Worm (Caenorhabditis elegans) whole organism, late embryonic: ENCODE measurements around the gene npr-12.

Source experiments
- C08G9.2 ChIP-seq: sonication (generic microtip); optimal IDR thresholded peaks from 2 replicates; lab custom pipeline; 2016; ENCODE audit warnings: mild to moderate bottlenecking, missing genetic modification characterization, moderate library complexity, missing compliant biosample characterization
- C38D4.7 ChIP-seq: fragments of 200-800 bp; sonication (Bioruptor generic); optimal IDR thresholded peaks from 2 replicates; lab custom pipeline; 2018; ENCODE audit warnings: mild to moderate bottlenecking, missing genetic modification characterization, moderate library complexity, missing compliant biosample characterization
- F13H6.1 ChIP-seq: sonication (generic microtip); optimal IDR thresholded peaks from 2 replicates; lab custom pipeline; 2016; ENCODE audit warnings: missing genetic modification characterization, missing compliant biosample characterization
- K09A11.1 ChIP-seq: sonication (generic microtip); optimal IDR thresholded peaks from 2 replicates; lab custom pipeline; 2017; ENCODE audit warnings: antibody characterized with exemption, mild to moderate bottlenecking, missing genetic modification characterization, missing compliant biosample characterization; ENCODE audit not compliant: insufficient read depth
- T23F11.4 ChIP-seq: fragments of 200-800 bp; sonication (Bioruptor generic); optimal IDR thresholded peaks from 2 replicates; lab custom pipeline; 2018; ENCODE audit warnings: mild to moderate bottlenecking, missing genetic modification characterization, missing compliant biosample characterization
- Y22D7AL.16 ChIP-seq: sonication (generic microtip); optimal IDR thresholded peaks from 2 replicates; lab custom pipeline; 2016; ENCODE audit warnings: missing genetic modification characterization, missing compliant biosample characterization
- ahr-1 ChIP-seq: sonication (generic microtip); optimal IDR thresholded peaks from 2 replicates; lab custom pipeline; 2016; ENCODE audit warnings: missing genetic modification characterization, missing compliant biosample characterization
- ama-1 ChIP-seq: fragments of 150-350 bp; optimal IDR thresholded peaks from 2 replicates; lab custom pipeline; 2014
- ceh-19 ChIP-seq: fragments of 200-800 bp; sonication (Bioruptor generic); optimal IDR thresholded peaks from 2 replicates; lab custom pipeline; 2018; ENCODE audit warnings: mild to moderate bottlenecking, missing genetic modification characterization, missing compliant biosample characterization
- ceh-2 ChIP-seq: sonication (generic microtip); optimal IDR thresholded peaks from 2 replicates; lab custom pipeline; 2016; ENCODE audit warnings: missing genotype, missing genetic modification characterization, missing compliant biosample characterization
- ceh-22 ChIP-seq: sonication (generic microtip); optimal IDR thresholded peaks from 2 replicates; lab custom pipeline; 2017; ENCODE audit warnings: missing biosample characterization, missing genetic modification characterization
- ceh-24 ChIP-seq: sonication (generic microtip); optimal IDR thresholded peaks from 2 replicates; lab custom pipeline; 2016; ENCODE audit warnings: mild to moderate bottlenecking, missing genetic modification characterization, missing compliant biosample characterization
- ceh-31 ChIP-seq: sonication (generic microtip); optimal IDR thresholded peaks from 2 replicates; lab custom pipeline; 2016; ENCODE audit warnings: missing genetic modification characterization, missing compliant biosample characterization
- ceh-34 ChIP-seq: sonication (generic microtip); optimal IDR thresholded peaks from 2 replicates; lab custom pipeline; 2016; ENCODE audit warnings: mild to moderate bottlenecking, missing genetic modification characterization, missing compliant biosample characterization
- ceh-48 ChIP-seq: sonication (generic microtip); optimal IDR thresholded peaks from 2 replicates; lab custom pipeline; 2016; ENCODE audit warnings: missing genetic modification characterization, inconsistent platforms, missing compliant biosample characterization
- ceh-6 ChIP-seq: fragments of 200-800 bp; sonication (Bioruptor generic); optimal IDR thresholded peaks from 2 replicates; lab custom pipeline; 2018; ENCODE audit warnings: mild to moderate bottlenecking, missing genetic modification characterization, missing compliant biosample characterization
- elt-2 ChIP-seq: sonication (generic microtip); optimal IDR thresholded peaks from 2 replicates; lab custom pipeline; 2016; ENCODE audit warnings: missing genetic modification reagents, missing genetic modification characterization, missing compliant biosample characterization
- fax-1 ChIP-seq: sonication (generic microtip); optimal IDR thresholded peaks from 2 replicates; lab custom pipeline; 2016; ENCODE audit warnings: missing genotype, missing genetic modification characterization, missing compliant biosample characterization
- fkh-6 ChIP-seq: sonication (generic microtip); optimal IDR thresholded peaks from 2 replicates; lab custom pipeline; 2016; ENCODE audit warnings: missing genetic modification characterization, missing compliant biosample characterization
- gmeb-2 ChIP-seq: sonication (generic microtip); optimal IDR thresholded peaks from 2 replicates; lab custom pipeline; 2016; ENCODE audit warnings: missing genetic modification characterization, inconsistent platforms, missing compliant biosample characterization
- hlh-13 ChIP-seq: fragments of 200-800 bp; sonication (Bioruptor generic); optimal IDR thresholded peaks from 2 replicates; lab custom pipeline; 2018; ENCODE audit warnings: mild to moderate bottlenecking, missing genetic modification characterization, missing compliant biosample characterization
- hlh-15 ChIP-seq: sonication (generic microtip); optimal IDR thresholded peaks from 2 replicates; lab custom pipeline; 2016; ENCODE audit warnings: missing genetic modification characterization, missing compliant biosample characterization
- hlh-8 ChIP-seq: sonication (generic microtip); optimal IDR thresholded peaks from 2 replicates; lab custom pipeline; 2016; ENCODE audit warnings: missing genotype, missing genetic modification characterization, missing compliant biosample characterization
- lim-6 ChIP-seq: sonication (generic microtip); optimal IDR thresholded peaks from 2 replicates; lab custom pipeline; 2016; ENCODE audit warnings: missing genetic modification characterization, missing compliant biosample characterization
- madf-2 ChIP-seq: sonication (generic microtip); optimal IDR thresholded peaks from 2 replicates; lab custom pipeline; 2017; ENCODE audit warnings: missing genetic modification characterization, missing compliant biosample characterization
- mec-3 ChIP-seq: sonication (generic microtip); optimal IDR thresholded peaks from 2 replicates; lab custom pipeline; 2016; ENCODE audit warnings: borderline replicate concordance, missing genetic modification characterization, missing compliant biosample characterization
- nfya-1 ChIP-seq: sonication (generic microtip); optimal IDR thresholded peaks from 2 replicates; lab custom pipeline; 2017; ENCODE audit warnings: missing genetic modification characterization, mild to moderate bottlenecking, missing compliant biosample characterization, antibody characterized with exemption, moderate library complexity
- nhr-11 ChIP-seq: fragments of 150-350 bp; optimal IDR thresholded peaks from 2 replicates; lab custom pipeline; 2014; ENCODE audit warnings: missing biosample characterization, missing genetic modification characterization
- nhr-232 ChIP-seq: sonication (generic microtip); optimal IDR thresholded peaks from 2 replicates; lab custom pipeline; 2016; ENCODE audit warnings: missing genetic modification characterization, missing compliant biosample characterization
- odd-2 ChIP-seq: sonication (generic microtip); optimal IDR thresholded peaks from 2 replicates; lab custom pipeline; 2017; ENCODE audit warnings: antibody characterized with exemption, mild to moderate bottlenecking, missing genetic modification characterization, missing compliant biosample characterization
- pha-2 ChIP-seq: sonication (generic microtip); optimal IDR thresholded peaks from 2 replicates; lab custom pipeline; 2017; ENCODE audit warnings: mild to moderate bottlenecking, missing genetic modification characterization, missing compliant biosample characterization
- pha-4 ChIP-seq: fragments of 150-350 bp; optimal IDR thresholded peaks from 2 replicates; lab custom pipeline; 2018; ENCODE audit warnings: missing biosample characterization, missing genetic modification reagents, missing genetic modification characterization
- pqm-1 ChIP-seq: sonication (generic microtip); optimal IDR thresholded peaks from 2 replicates; lab custom pipeline; 2016; ENCODE audit warnings: missing genetic modification characterization, missing compliant biosample characterization
- pros-1 ChIP-seq: fragments of 150-350 bp; optimal IDR thresholded peaks from 2 replicates; lab custom pipeline; 2014; ENCODE audit warnings: missing biosample characterization, missing genetic modification reagents, missing genetic modification characterization
- ref-2 ChIP-seq: sonication (generic microtip); optimal IDR thresholded peaks from 2 replicates; lab custom pipeline; 2016; ENCODE audit warnings: missing genetic modification characterization, missing compliant biosample characterization
- sox-2 ChIP-seq: fragments of 200-800 bp; sonication (Bioruptor generic); IDR thresholded peaks from 2 replicates; pipeline ENCODE4 v1.3.6; 2022; ENCODE audit warnings: missing genetic modification reagents, missing genetic modification characterization, missing compliant biosample characterization
- syd-9 ChIP-seq: sonication (generic microtip); optimal IDR thresholded peaks from 2 replicates; lab custom pipeline; 2016; ENCODE audit warnings: mild to moderate bottlenecking, missing genetic modification characterization, moderate library complexity, missing compliant biosample characterization
- tbx-2 ChIP-seq: sonication (generic microtip); optimal IDR thresholded peaks from 2 replicates; lab custom pipeline; 2016; ENCODE audit warnings: missing genetic modification characterization, missing compliant biosample characterization
- ttx-3 ChIP-seq: sonication (generic microtip); optimal IDR thresholded peaks from 2 replicates; lab custom pipeline; 2016; ENCODE audit warnings: missing genetic modification reagents, missing genetic modification characterization, missing compliant biosample characterization
- unc-3 ChIP-seq, 2 experiments: fragments of 200-800 bp in 1 of 2; sonication (Bioruptor generic) in 1 of 2; sonication (generic microtip) in 1 of 2; conservative IDR thresholded peaks in 1 of 2; optimal IDR thresholded peaks in 1 of 2; 2 replicates each; pipeline versions ENCODE4 v1.3.6 to Lab custom; 2016 to 2022; ENCODE audit warnings: missing compliant biosample characterization in 2 of 2, missing genetic modification characterization in 2 of 2, missing genetic modification reagents in 1 of 2
- unc-42 ChIP-seq: sonication (generic microtip); optimal IDR thresholded peaks from 2 replicates; lab custom pipeline; 2016; ENCODE audit warnings: missing genotype, missing genetic modification characterization, missing compliant biosample characterization
- unc-55 ChIP-seq: sonication (generic microtip); optimal IDR thresholded peaks from 2 replicates; lab custom pipeline; 2017; ENCODE audit warnings: missing biosample characterization, missing genetic modification reagents, missing genetic modification characterization
- zip-5 ChIP-seq: sonication (generic microtip); optimal IDR thresholded peaks from 2 replicates; lab custom pipeline; 2016; ENCODE audit warnings: missing genetic modification characterization, missing compliant biosample characterization

The npr-12 gene

DNA sequence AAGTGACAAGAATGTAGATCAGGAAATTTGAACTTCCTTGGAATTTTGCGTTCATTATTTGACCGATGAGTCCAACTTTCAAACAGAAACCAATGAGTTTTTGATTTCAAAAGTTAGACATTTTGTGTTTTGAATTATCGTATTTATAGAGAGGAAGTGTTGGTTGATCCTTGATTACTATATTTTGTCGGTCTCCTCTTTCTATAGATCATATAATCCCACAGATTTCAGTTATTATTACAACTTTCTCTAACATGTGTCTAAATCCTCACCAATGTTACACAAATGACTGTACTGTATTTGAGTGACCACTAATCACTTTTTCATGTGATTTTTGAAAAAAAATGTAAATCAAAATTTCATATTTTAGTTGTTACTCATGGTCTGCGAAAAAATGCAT, 27.1 kb upstream of the npr-12 start, which contains the start of gene B0478.3:
TSS of gene B0478.3 (minus strand) at position 101 of the 400 bp plus-strand sequence.
- no peak for TF ChIP-seq gmeb-2
- no peak for TF ChIP-seq hlh-13
- no peak for TF ChIP-seq ahr-1 (tag; lab: Kevin White, UChicago)
- no peak for TF ChIP-seq fkh-6 (tag; lab: Kevin White, UChicago)
- TF ChIP-seq ceh-24 (tag; lab: Kevin White, UChicago) = no peak
- no peak for TF ChIP-seq ceh-34
- no peak for TF ChIP-seq nhr-232 (tag; lab: Kevin White, UChicago)
- no peak for TF ChIP-seq zip-5 (tag; lab: Kevin White, UChicago)
- no peak for TF ChIP-seq ceh-19 (GFP tag; lab: Kevin White, UChicago)
- TF ChIP-seq F13H6.1 (tag; lab: Kevin White, UChicago) = no peak
- TF ChIP-seq, all 69 proteins: peak for 0

DNA sequence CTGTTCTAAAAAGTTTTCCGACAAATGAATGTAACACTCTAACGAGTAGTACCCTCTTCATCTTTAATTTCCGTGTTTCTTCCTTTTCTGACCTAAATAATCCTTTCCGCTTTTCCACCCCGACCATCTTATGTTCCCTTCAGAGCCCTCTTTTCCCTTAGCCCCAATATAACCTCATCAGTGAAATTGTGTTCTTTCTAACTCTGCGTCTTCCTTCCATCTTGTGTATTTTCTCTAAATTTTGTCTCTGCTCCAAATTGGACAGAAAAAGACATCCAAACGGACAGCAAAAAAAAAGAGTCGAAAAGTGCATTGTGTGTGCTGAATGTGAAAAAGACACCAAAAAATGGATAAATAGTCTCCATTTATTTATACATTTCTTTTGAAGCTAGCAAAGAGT, 22.0 kb upstream of the npr-12 start:
- no peak for TF ChIP-seq ama-1 (lab: Kevin White, UChicago)
- TF ChIP-seq pros-1 (tag; lab: Kevin White, UChicago) = no peak
- peak; percentile 95 for TF ChIP-seq unc-42
- no peak for TF ChIP-seq pha-2 (tag; lab: Kevin White, UChicago)

DNA sequence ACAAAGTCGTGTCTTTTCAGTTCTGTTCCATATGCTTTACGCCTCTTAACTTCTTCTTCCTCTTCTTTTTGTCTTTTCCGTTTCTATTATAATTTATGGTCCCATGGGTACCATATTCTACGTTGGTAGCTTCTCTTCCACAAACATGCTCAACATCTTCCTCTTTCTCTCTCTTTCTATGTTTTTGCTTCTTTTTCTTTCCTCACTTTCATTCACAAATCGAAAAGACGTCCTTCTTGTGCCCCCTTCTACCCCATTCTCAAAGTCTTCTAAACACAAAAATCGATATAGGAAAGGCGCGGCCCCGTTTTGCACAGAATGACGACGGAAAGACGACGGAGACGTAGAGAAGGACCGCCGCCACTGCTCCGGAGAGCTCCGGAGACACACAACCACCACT, 21.2 kb upstream of the npr-12 start:
- no peak for TF ChIP-seq hlh-15 (tag; lab: Kevin White, UChicago)
- no peak for TF ChIP-seq lim-6 (tag; lab: Kevin White, UChicago)
- no peak for TF ChIP-seq pros-1 (tag; lab: Kevin White, UChicago)
- peak; percentile 45 for TF ChIP-seq ceh-31 (tag; lab: Kevin White, UChicago)
- peak; percentile 50 for TF ChIP-seq nfya-1
- no peak for TF ChIP-seq ceh-34
- peak; percentile 23 for TF ChIP-seq unc-55 (GFP tag; lab: Kevin White, UChicago)
- no peak for TF ChIP-seq unc-3 (GFP tag; conservative IDR thresholded peaks at IDR 0.05; lab: Robert Waterston, UW)
- peak; percentile 52 for TF ChIP-seq unc-3 (tag; optimal IDR thresholded peaks at IDR 0.05; lab: Kevin White, UChicago)
- peak; percentile 95 for TF ChIP-seq ceh-48 (tag; lab: Kevin White, UChicago)
- TF ChIP-seq, all 69 proteins: peak for 5

DNA sequence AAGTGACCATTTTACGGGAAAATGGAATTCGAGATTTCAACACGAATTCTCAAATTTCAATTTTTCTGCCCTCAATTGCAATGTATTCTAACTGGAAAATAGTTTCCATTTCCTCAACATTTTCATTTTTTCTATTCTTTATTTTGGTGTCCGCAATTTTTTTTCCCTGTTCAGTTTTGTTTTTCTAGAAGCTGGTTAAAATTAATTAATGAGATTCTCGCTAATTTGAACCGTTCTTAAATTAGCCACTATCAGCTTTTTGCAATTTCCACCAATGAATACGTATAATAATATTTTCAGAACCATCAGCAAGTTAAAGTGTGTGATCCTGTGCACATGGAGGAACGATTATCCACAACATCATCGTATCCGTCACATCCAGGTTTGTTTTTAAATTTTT, 19.9 kb upstream of the npr-12 start, which contains the start of gene jnk-1:
TSS of gene jnk-1 (plus strand) at position 301 of the 400 bp plus-strand sequence.
- no peak for TF ChIP-seq pha-4 (tag; lab: Kevin White, UChicago)
- no peak for TF ChIP-seq C08G9.2
- TF ChIP-seq sox-2 = no peak
- no peak for TF ChIP-seq ceh-22 (tag; lab: Kevin White, UChicago)
- no peak for TF ChIP-seq elt-2
- TF ChIP-seq unc-55 (GFP tag; lab: Kevin White, UChicago) = no peak
- no peak for TF ChIP-seq fax-1 (tag; lab: Kevin White, UChicago)
- TF ChIP-seq mec-3 = no peak
- no peak for TF ChIP-seq ceh-2 (tag; lab: Kevin White, UChicago)
- TF ChIP-seq ref-2 = no peak
- TF ChIP-seq pqm-1 = no peak
- no peak for TF ChIP-seq ttx-3 (tag; lab: Kevin White, UChicago)
- no peak for TF ChIP-seq tbx-2 (tag; lab: Kevin White, UChicago)
- no peak for TF ChIP-seq F13H6.1 (tag; lab: Kevin White, UChicago)
- no peak for TF ChIP-seq ceh-6 (GFP tag; lab: Kevin White, UChicago)
- no peak for TF ChIP-seq syd-9 (tag; lab: Kevin White, UChicago)
- TF ChIP-seq ceh-34 = no peak

DNA sequence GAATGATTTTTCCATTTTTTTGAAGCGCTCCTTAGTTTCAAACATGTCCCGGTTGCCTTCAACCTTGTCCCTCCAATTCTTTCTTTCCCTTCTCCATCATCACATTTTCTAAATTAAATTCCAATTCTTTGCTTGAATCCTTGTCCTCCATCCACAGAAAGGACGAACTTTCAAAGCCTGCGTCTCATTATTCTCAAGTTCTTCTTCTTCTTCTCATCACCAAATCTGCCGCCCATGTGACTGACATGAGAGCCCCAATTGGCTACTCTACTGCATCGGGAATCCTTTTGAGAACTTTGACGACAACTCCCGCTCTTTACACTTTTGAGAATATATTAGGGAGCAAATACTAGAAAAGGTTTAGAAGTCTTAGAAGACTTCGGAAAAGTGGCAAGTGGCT, 19.2 kb upstream of the npr-12 start:
- TF ChIP-seq pha-2 (tag; lab: Kevin White, UChicago) = no peak
- no peak for TF ChIP-seq hlh-13
- TF ChIP-seq unc-55 (GFP tag; lab: Kevin White, UChicago) = peak; percentile 32
- no peak for TF ChIP-seq ceh-34
- no peak for TF ChIP-seq K09A11.1 (tag; lab: Kevin White, UChicago)
- peak; percentile 25 for TF ChIP-seq ceh-31 (tag; lab: Kevin White, UChicago)
- TF ChIP-seq odd-2 (tag; lab: Kevin White, UChicago) = no peak
- no peak for TF ChIP-seq pros-1 (tag; lab: Kevin White, UChicago)
- TF ChIP-seq nfya-1 = peak; percentile 52
- TF ChIP-seq unc-42 = peak; percentile 96
- no peak for TF ChIP-seq T23F11.4 (GFP tag; lab: Kevin White, UChicago)
- TF ChIP-seq nhr-11 (tag; lab: Kevin White, UChicago) = no peak
- TF ChIP-seq fkh-6 (tag; lab: Kevin White, UChicago) = no peak
- no peak for TF ChIP-seq Y22D7AL.16 (tag; lab: Kevin White, UChicago)
- TF ChIP-seq gmeb-2 = no peak
- TF ChIP-seq hlh-8 (tag; lab: Kevin White, UChicago) = no peak
- no peak for TF ChIP-seq madf-2 (tag; lab: Kevin White, UChicago)
- no peak for TF ChIP-seq C38D4.7
- TF ChIP-seq zip-5 (tag; lab: Kevin White, UChicago) = no peak
- TF ChIP-seq, all 69 proteins: peak for 4
